Fruit fly (Drosophila melanogaster): ENCODE results near the gene RpS26.

dm6 chr2L:18484040-18484381, 40.9 kb upstream of the RpS26 start:
- no peak for TF ChIP-seq CTCF (optimal IDR thresholded peaks at IDR 0.05)
- no peak for TF ChIP-seq CG8478 (optimal IDR thresholded peaks at IDR 0.05)

Measured in S2 (cell line).